Fruit fly (Drosophila melanogaster) whole organism, embryonic: Measurements from ENCODE around the gene Cypl.

Experiments
- Awh ChIP-seq: fragments of 200-800 bp; sonication (Bioruptor generic); IDR thresholded peaks from 2 replicates; pipeline ENCODE4, ENCODE4 v1.3.6; 2022; ENCODE audit warnings: missing biosample characterization, missing genetic modification characterization
- CG1024 ChIP-seq: fragments of 200-800 bp; sonication (Bioruptor generic); IDR thresholded peaks from 2 replicates; pipeline ENCODE4 v1.3.6; 2022; ENCODE audit warnings: missing biosample characterization, missing genetic modification characterization
- CG10267 ChIP-seq: fragments of 200-800 bp; sonication (Bioruptor generic); optimal IDR thresholded peaks from 2 replicates; lab custom pipeline; 2018; ENCODE audit warnings: missing biosample characterization, mild to moderate bottlenecking, missing genetic modification characterization, moderate library complexity
- CG10543 ChIP-seq: fragments of 200-800 bp; sonication (Bioruptor generic); optimal IDR thresholded peaks from 3 replicates; lab custom pipeline; 2017; ENCODE audit warnings: missing biosample characterization, mild to moderate bottlenecking, missing genetic modification characterization, moderate library complexity
- CG11504 ChIP-seq: fragments of 200-800 bp; sonication (Bioruptor generic); optimal IDR thresholded peaks from 3 replicates; lab custom pipeline; 2019; ENCODE audit warnings: missing biosample characterization, mild to moderate bottlenecking, missing genetic modification characterization, moderate library complexity
- CG1233 ChIP-seq: fragments of 200-800 bp; sonication (Bioruptor generic); optimal IDR thresholded peaks from 4 replicates; lab custom pipeline; 2018; ENCODE audit warnings: missing biosample characterization, mild to moderate bottlenecking, missing genetic modification characterization
- CG14710 ChIP-seq: fragments of 200-800 bp; sonication (Bioruptor generic); optimal IDR thresholded peaks from 3 replicates; lab custom pipeline; 2019; ENCODE audit warnings: missing biosample characterization, mild to moderate bottlenecking, missing genetic modification characterization, moderate library complexity
- CG16779 ChIP-seq: fragments of 200-800 bp; sonication (Bioruptor generic); IDR thresholded peaks from 2 replicates; pipeline ENCODE4 v1.3.6; 2022; ENCODE audit warnings: missing biosample characterization, missing genetic modification characterization
- CG17328 ChIP-seq: fragments of 200-800 bp; sonication (Bioruptor generic); IDR thresholded peaks from 2 replicates; pipeline ENCODE4 v1.3.6; 2022; ENCODE audit warnings: missing biosample characterization, missing genetic modification characterization
- CG17612 ChIP-seq: fragments of 200-800 bp; sonication (Bioruptor generic); IDR thresholded peaks from 2 replicates; pipeline ENCODE4 v1.3.6; 2022; ENCODE audit warnings: missing biosample characterization, missing genetic modification characterization
- CG18476 ChIP-seq: fragments of 200-800 bp; sonication (Bioruptor generic); optimal IDR thresholded peaks from 2 replicates; lab custom pipeline; 2016; ENCODE audit warnings: missing biosample characterization, mild to moderate bottlenecking, missing genetic modification characterization
- CG31441 ChIP-seq: fragments of 200-800 bp; sonication (Bioruptor generic); IDR thresholded peaks from 2 replicates; pipeline ENCODE4 v1.3.6; 2022; ENCODE audit warnings: missing biosample characterization, missing genetic modification characterization
- CG3281 ChIP-seq: fragments of 200-800 bp; sonication (Bioruptor generic); optimal IDR thresholded peaks from 3 replicates; lab custom pipeline; 2017; ENCODE audit warnings: missing biosample characterization, mild to moderate bottlenecking, missing genetic modification characterization
- CG3838 ChIP-seq: fragments of 200-800 bp; sonication (Bioruptor generic); optimal IDR thresholded peaks from 3 replicates; lab custom pipeline; 2016; ENCODE audit warnings: missing biosample characterization, missing genetic modification characterization
- CG3847 ChIP-seq: fragments of 200-800 bp; sonication (Bioruptor generic); IDR thresholded peaks from 2 replicates; pipeline ENCODE4 v1.3.6; 2022; ENCODE audit warnings: missing biosample characterization, missing genetic modification characterization
- CG4617 ChIP-seq: fragments of 200-800 bp; sonication (Bioruptor generic); optimal IDR thresholded peaks from 3 replicates; lab custom pipeline; 2016; ENCODE audit warnings: missing biosample characterization, missing genetic modification characterization, borderline replicate concordance
- CG7357 ChIP-seq: fragments of 200-800 bp; sonication (Bioruptor generic); IDR thresholded peaks from 3 replicates; pipeline ENCODE4 v1.3.6; 2022; ENCODE audit warnings: missing biosample characterization, missing genetic modification characterization
- CG9215 ChIP-seq: fragments of 200-800 bp; sonication (Bioruptor generic); IDR thresholded peaks from 2 replicates; pipeline ENCODE4 v1.3.6; 2022; ENCODE audit warnings: missing biosample characterization, missing genetic modification characterization
- Deaf1 ChIP-seq: fragments of 200-800 bp; optimal IDR thresholded peaks from 3 replicates; lab custom pipeline; 2019; ENCODE audit warnings: missing biosample characterization, mild to moderate bottlenecking, missing genetic modification characterization, moderate library complexity
- Elba2 ChIP-seq: fragments of 200-800 bp; sonication (Bioruptor generic); optimal IDR thresholded peaks from 3 replicates; lab custom pipeline; 2016; ENCODE audit warnings: missing biosample characterization, missing genetic modification characterization
- Ets97D ChIP-seq: fragments of 200-800 bp; sonication (Bioruptor generic); optimal IDR thresholded peaks from 3 replicates; lab custom pipeline; 2016; ENCODE audit warnings: missing biosample characterization, missing genetic modification characterization
- Fer1 ChIP-seq: fragments of 200-800 bp; sonication (Bioruptor generic); optimal IDR thresholded peaks from 2 replicates; lab custom pipeline; 2017; ENCODE audit warnings: missing biosample characterization, mild to moderate bottlenecking, missing genetic modification characterization
- HLH4C ChIP-seq: fragments of 200-800 bp; sonication (Bioruptor generic); IDR thresholded peaks from 3 replicates; pipeline ENCODE4 v1.3.6; 2022; ENCODE audit warnings: missing biosample characterization, missing genetic modification characterization; ENCODE audit not compliant: partially characterized antibody
- HLH54F ChIP-seq: fragments of 200-800 bp; sonication (Bioruptor generic); optimal IDR thresholded peaks from 3 replicates; lab custom pipeline; 2016; ENCODE audit warnings: missing biosample characterization, missing genetic modification characterization
- Lim3 ChIP-seq: fragments of 200-800 bp; sonication (Bioruptor generic); IDR thresholded peaks from 2 replicates; pipeline ENCODE4 v1.3.6; 2022; ENCODE audit warnings: missing biosample characterization, missing genetic modification characterization
- Nf-YA ChIP-seq: fragments of 200-800 bp; sonication (Bioruptor generic); IDR thresholded peaks from 2 replicates; pipeline ENCODE4 v1.3.6; 2022; ENCODE audit warnings: missing biosample characterization, missing genetic modification characterization
- Nf-YB ChIP-seq: fragments of 200-800 bp; sonication (Bioruptor generic); optimal IDR thresholded peaks from 3 replicates; lab custom pipeline; 2019; ENCODE audit warnings: missing biosample characterization, mild to moderate bottlenecking, missing genetic modification characterization, moderate library complexity
- PHDP ChIP-seq: fragments of 200-800 bp; sonication (Bioruptor generic); optimal IDR thresholded peaks from 3 replicates; lab custom pipeline; 2018; ENCODE audit warnings: missing biosample characterization, mild to moderate bottlenecking, missing genetic modification characterization, moderate library complexity
- Spps ChIP-seq: fragments of 200-800 bp; sonication (Bioruptor generic); optimal IDR thresholded peaks from 2 replicates; lab custom pipeline; 2018; ENCODE audit warnings: missing biosample characterization, mild to moderate bottlenecking, missing genetic modification characterization
- Ssrp ChIP-seq: fragments of 200-800 bp; sonication (Bioruptor generic); optimal IDR thresholded peaks from 2 replicates; lab custom pipeline; 2018; ENCODE audit warnings: missing biosample characterization, mild to moderate bottlenecking, missing genetic modification characterization, moderate library complexity
- bigmax ChIP-seq: fragments of 200-800 bp; sonication (Bioruptor generic); optimal IDR thresholded peaks from 2 replicates; lab custom pipeline; 2018; ENCODE audit warnings: missing biosample characterization, mild to moderate bottlenecking, missing genetic modification characterization
- bsh ChIP-seq, 2 experiments: fragments of 200-800 bp; sonication (Bioruptor generic); optimal IDR thresholded peaks; 2 replicates each; lab custom pipeline; 2017 to 2018; ENCODE audit warnings: mild to moderate bottlenecking in 2 of 2, missing biosample characterization in 2 of 2, missing genetic modification characterization in 2 of 2, moderate library complexity in 1 of 2
- cg ChIP-seq: fragments of 200-800 bp; sonication (Bioruptor generic); optimal IDR thresholded peaks from 3 replicates; lab custom pipeline; 2019; ENCODE audit warnings: missing biosample characterization, mild to moderate bottlenecking, missing genetic modification characterization, moderate library complexity
- crol ChIP-seq: fragments of 200-800 bp; sonication (Bioruptor generic); IDR thresholded peaks from 2 replicates; pipeline ENCODE4 v1.3.6; 2022; ENCODE audit warnings: missing biosample characterization, missing genetic modification characterization
- dm ChIP-seq: fragments of 200-800 bp; sonication (Bioruptor generic); optimal IDR thresholded peaks from 3 replicates; lab custom pipeline; 2016; ENCODE audit warnings: missing biosample characterization, missing genetic modification characterization
- dmrt99B ChIP-seq: fragments of 200-800 bp; sonication (Bioruptor generic); optimal IDR thresholded peaks from 2 replicates; lab custom pipeline; 2018; ENCODE audit warnings: missing biosample characterization, mild to moderate bottlenecking, missing genetic modification characterization, moderate library complexity
- emc ChIP-seq: fragments of 200-800 bp; sonication (Bioruptor generic); optimal IDR thresholded peaks from 2 replicates; lab custom pipeline; 2016; ENCODE audit warnings: missing biosample characterization, missing genetic modification characterization
- en ChIP-seq: fragments of 200-800 bp; sonication (Bioruptor generic); optimal IDR thresholded peaks from 2 replicates; lab custom pipeline; 2016; ENCODE audit warnings: missing biosample characterization, missing genetic modification characterization
- esg ChIP-seq: fragments of 200-800 bp; sonication (Bioruptor generic); conservative IDR thresholded peaks from 2 replicates; pipeline ENCODE4 v1.3.6; 2022; ENCODE audit warnings: missing biosample characterization, missing genetic modification characterization
- ewg ChIP-seq: fragments of 200-800 bp; sonication (Bioruptor generic); optimal IDR thresholded peaks from 3 replicates; lab custom pipeline; 2017; ENCODE audit warnings: mild to moderate bottlenecking, missing biosample characterization, missing genetic modification reagents, missing genetic modification characterization
- eyg ChIP-seq: fragments of 200-800 bp; sonication (Bioruptor generic); optimal IDR thresholded peaks from 3 replicates; lab custom pipeline; 2016; ENCODE audit warnings: missing biosample characterization, missing genetic modification characterization
- lab ChIP-seq: fragments of 200-800 bp; sonication (Bioruptor generic); optimal IDR thresholded peaks from 3 replicates; lab custom pipeline; 2017; ENCODE audit warnings: missing biosample characterization, missing genetic modification characterization, mild to moderate bottlenecking, moderate library complexity, missing genetic modification reagents
- lov ChIP-seq, 2 experiments: fragments of 200-800 bp in 1 of 2; fragments of >200 bp in 1 of 2; sonication (Bioruptor generic) in 1 of 2; IDR thresholded peaks in 1 of 2; optimal IDR thresholded peaks in 1 of 2; 2 replicates in 1 of 2; 3 replicates in 1 of 2; pipeline versions ENCODE4 v1.3.6 to Lab custom; 2017 to 2022; ENCODE audit warnings: missing biosample characterization in 1 of 2, missing genetic modification characterization in 1 of 2
- pfk ChIP-seq: fragments of 200-800 bp; sonication (Bioruptor generic); optimal IDR thresholded peaks from 2 replicates; lab custom pipeline; 2018; ENCODE audit warnings: missing biosample characterization, mild to moderate bottlenecking, missing genetic modification characterization, moderate library complexity
- shn ChIP-seq: fragments of 200-800 bp; sonication (Bioruptor generic); optimal IDR thresholded peaks from 3 replicates; lab custom pipeline; 2016; ENCODE audit warnings: missing biosample characterization, missing genetic modification characterization
- sim ChIP-seq: fragments of 200-800 bp; sonication (Bioruptor generic); IDR thresholded peaks from 2 replicates; pipeline ENCODE4 v1.3.6; 2022; ENCODE audit warnings: missing biosample characterization, missing genetic modification characterization
- sr ChIP-seq: fragments of 200-800 bp; sonication (Bioruptor generic); IDR thresholded peaks from 3 replicates; pipeline ENCODE4 v1.3.6; 2022; ENCODE audit warnings: missing biosample characterization, missing genetic modification characterization
- z ChIP-seq: fragments of 200-800 bp; sonication (Bioruptor generic); IDR thresholded peaks from 3 replicates; pipeline ENCODE4 v1.3.6; 2022; ENCODE audit warnings: missing biosample characterization, missing genetic modification characterization
- zfh2 ChIP-seq: fragments of 200-800 bp; sonication (Bioruptor generic); optimal IDR thresholded peaks from 2 replicates; lab custom pipeline; 2016; ENCODE audit warnings: missing biosample characterization, missing genetic modification characterization

Gene Cypl

dm6 chr3L:546819-547441 lies 4.2 kb upstream of the Cypl start (continued):
- TF ChIP-seq dm (GFP tag; lab: Kevin White, UChicago) = peak; percentile 20
- peak; percentile 71 for TF ChIP-seq Fer1 (GFP tag; lab: Kevin White, UChicago)
- peak in 1 of 2 experiments; percentile 28 for TF ChIP-seq bsh (GFP tag; optimal IDR thresholded peaks at IDR 0.05; lab: Kevin White, UChicago)
- no peak for TF ChIP-seq Lim3 (GFP tag; lab: Robert Waterston, UW)
- TF ChIP-seq CG7357 = peak; percentile 62
- TF ChIP-seq dmrt99B (tag; lab: Kevin White, UChicago) = peak; percentile 37
- no peak for TF ChIP-seq sim
- TF ChIP-seq Spps (tag; lab: Kevin White, UChicago) = no peak
- TF ChIP-seq pfk (GFP tag; lab: Kevin White, UChicago) = no peak
- peak; percentile 36 for TF ChIP-seq CG3838
- TF ChIP-seq shn = peak; percentile 54
- peak; percentile 50; the same call in 1 of the 2 replicates for TF ChIP-seq CG17328 (GFP tag; lab: Robert Waterston, UW)
- no peak for TF ChIP-seq CG1024 (GFP tag; lab: Robert Waterston, UW)
- no peak for TF ChIP-seq HLH4C
- TF ChIP-seq CG10543 (GFP tag; lab: Kevin White, UChicago) = peak; percentile 95
- no peak for TF ChIP-seq CG4617 (GFP tag; lab: Kevin White, UChicago)
- peak; percentile 63 for TF ChIP-seq Awh
- TF ChIP-seq CG31441 (GFP tag; lab: Robert Waterston, UW) = peak; percentile 39; the same call in 1 of the 2 replicates
- peak; percentile 89 for TF ChIP-seq CG3847 (GFP tag; lab: Robert Waterston, UW)
- peak; percentile 13 for TF ChIP-seq Nf-YB
- peak; percentile 62 for TF ChIP-seq CG11504 (tag; lab: Kevin White, UChicago)
- peak; percentile 76 for TF ChIP-seq eyg (GFP tag; lab: Kevin White, UChicago)
- TF ChIP-seq Ets97D = peak; percentile 40
- no peak for TF ChIP-seq Elba2 (GFP tag; lab: Kevin White, UChicago)
- TF ChIP-seq bigmax (GFP tag; lab: Kevin White, UChicago) = no peak
- TF ChIP-seq CG14710 (tag; lab: Kevin White, UChicago) = no peak
- TF ChIP-seq CG10267 (tag; lab: Kevin White, UChicago) = peak; percentile 25
- TF ChIP-seq z (GFP tag; lab: Robert Waterston, UW) = no peak
- TF ChIP-seq PHDP = peak; percentile 77
- peak; percentile 46 for TF ChIP-seq Ssrp (tag; lab: Kevin White, UChicago)
- TF ChIP-seq esg (GFP tag; lab: Robert Waterston, UW) = peak; percentile 72
- no peak for TF ChIP-seq crol (GFP tag; lab: Robert Waterston, UW)
- peak; percentile 92 for TF ChIP-seq CG3281 (GFP tag; lab: Kevin White, UChicago)
- peak; percentile 16 for TF ChIP-seq CG18476 (GFP tag; lab: Kevin White, UChicago)
- peak; percentile 52 for TF ChIP-seq en
- TF ChIP-seq HLH54F = peak; percentile 92
- peak; percentile 36 for TF ChIP-seq Deaf1 (tag; lab: Kevin White, UChicago)
- peak; percentile 92 for TF ChIP-seq CG16779 (GFP tag; lab: Robert Waterston, UW)
- no peak for TF ChIP-seq lov (optimal IDR thresholded peaks at IDR 0.05; lab: Kevin White, UChicago)
- TF ChIP-seq lov (GFP tag; IDR thresholded peaks at IDR 0.05; lab: Robert Waterston, UW) = no peak
- TF ChIP-seq Nf-YA (GFP tag; lab: Robert Waterston, UW) = no peak
- TF ChIP-seq lab = peak; percentile 96
- peak; percentile 34 for TF ChIP-seq CG1233 (GFP tag; lab: Kevin White, UChicago)
- peak; percentile 60 for TF ChIP-seq cg
- no peak for TF ChIP-seq sr
- TF ChIP-seq CG9215 (GFP tag; lab: Robert Waterston, UW) = peak; percentile 92
- TF ChIP-seq emc (GFP tag; lab: Kevin White, UChicago) = peak; percentile 11
- no peak for TF ChIP-seq ewg (GFP tag; lab: Kevin White, UChicago)
- peak; percentile 88 for TF ChIP-seq CG17612 (GFP tag; lab: Robert Waterston, UW)
- peak; percentile 97 for TF ChIP-seq zfh2 (GFP tag; lab: Kevin White, UChicago)
